Worm (Caenorhabditis elegans) whole organism, L1 larva: ENCODE results near the gene F28C6.5.
A peak's percentile ranks its signal among the peaks of the same experiment; 100 is the strongest.

ENCODE experiments used
- C16A3.4 ChIP-seq: fragments of 150-350 bp; optimal IDR thresholded peaks from 2 replicates; lab custom pipeline; 2014; ENCODE audit warnings: missing biosample characterization, missing genetic modification characterization
- C34B4.2 ChIP-seq: sonication (generic microtip); optimal IDR thresholded peaks from 2 replicates; lab custom pipeline; 2017; ENCODE audit warnings: mild to moderate bottlenecking, missing genetic modification characterization, missing compliant biosample characterization
- F16B12.6 ChIP-seq: fragments of 150-350 bp; optimal IDR thresholded peaks from 2 replicates; lab custom pipeline; 2014; ENCODE audit warnings: missing biosample characterization, missing genetic modification characterization
- Y116A8C.19 ChIP-seq: sonication (generic microtip); optimal IDR thresholded peaks from 2 replicates; lab custom pipeline; 2016; ENCODE audit warnings: missing compliant biosample characterization, missing genetic modification characterization, borderline replicate concordance
- aly-2 ChIP-seq: fragments of 150-350 bp; optimal IDR thresholded peaks from 2 replicates; lab custom pipeline; 2014; ENCODE audit warnings: missing biosample characterization, missing genetic modification characterization
- ceh-63 ChIP-seq: fragments of 200-800 bp; sonication (Bioruptor generic); optimal IDR thresholded peaks from 2 replicates; lab custom pipeline; 2018; ENCODE audit warnings: mild to moderate bottlenecking, missing genetic modification characterization, missing compliant biosample characterization
- ceh-8 ChIP-seq: fragments of 200-800 bp; sonication (Bioruptor generic); optimal IDR thresholded peaks from 2 replicates; lab custom pipeline; 2018; ENCODE audit warnings: mild to moderate bottlenecking, missing genetic modification characterization, moderate library complexity, missing compliant biosample characterization
- ceh-88 ChIP-seq: fragments of 200-800 bp; sonication (Bioruptor generic); IDR thresholded peaks from 2 replicates; pipeline ENCODE4 v1.3.6; 2022; ENCODE audit warnings: missing genetic modification characterization, missing compliant biosample characterization
- dpl-1 ChIP-seq, 3 experiments: fragments of 150-350 bp in 2 of 3; sonication (generic microtip) in 1 of 3; optimal IDR thresholded peaks; 2 replicates each; lab custom pipeline; 2014 to 2017; ENCODE audit warnings: missing biosample characterization in 3 of 3, missing genetic modification characterization in 3 of 3, missing genetic modification reagents in 3 of 3
- dsc-1 ChIP-seq: sonication (generic microtip); optimal IDR thresholded peaks from 2 replicates; lab custom pipeline; 2016; ENCODE audit warnings: mild to moderate bottlenecking, missing genetic modification characterization, missing compliant biosample characterization
- efl-1 ChIP-seq, 4 experiments: fragments of 150-350 bp; optimal IDR thresholded peaks in 3 of 4; peaks in 1 of 4; 1 replicate in 1 of 4; 2 replicates in 3 of 4; lab custom pipeline; 2014; ENCODE audit warnings: missing biosample characterization in 2 of 4, missing genetic modification characterization in 2 of 4, missing genetic modification reagents in 2 of 4
- efl-3 ChIP-seq: fragments of 200-800 bp; sonication (Bioruptor generic); optimal IDR thresholded peaks from 2 replicates; lab custom pipeline; 2018; ENCODE audit warnings: mild to moderate bottlenecking, missing genetic modification characterization, missing compliant biosample characterization
- egl-13 ChIP-seq: sonication (generic microtip); optimal IDR thresholded peaks from 2 replicates; lab custom pipeline; 2016; ENCODE audit warnings: missing genotype, missing genetic modification reagents, missing genetic modification characterization, missing compliant biosample characterization
- elt-2 ChIP-seq: sonication (generic microtip); optimal IDR thresholded peaks from 2 replicates; lab custom pipeline; 2016; ENCODE audit warnings: missing genetic modification characterization, mild to moderate bottlenecking, inconsistent platforms, missing compliant biosample characterization, missing genetic modification reagents
- ets-5 ChIP-seq: fragments of 200-800 bp; sonication (Bioruptor generic); IDR thresholded peaks from 2 replicates; pipeline ENCODE4 v1.3.6; 2022; ENCODE audit warnings: missing genetic modification characterization, missing compliant biosample characterization
- hlh-17 ChIP-seq: fragments of 200-800 bp; sonication (Bioruptor generic); optimal IDR thresholded peaks from 2 replicates; lab custom pipeline; 2018; ENCODE audit warnings: missing genetic modification characterization, mild to moderate bottlenecking, missing compliant biosample characterization, moderate library complexity, borderline replicate concordance
- hlh-4 ChIP-seq: sonication (generic microtip); optimal IDR thresholded peaks from 2 replicates; lab custom pipeline; 2016; ENCODE audit warnings: mild to moderate bottlenecking, missing genetic modification characterization, missing compliant biosample characterization
- irx-1 ChIP-seq: sonication (generic microtip); optimal IDR thresholded peaks from 2 replicates; lab custom pipeline; 2016; ENCODE audit warnings: missing genetic modification characterization, missing compliant biosample characterization
- jun-1 ChIP-seq: fragments of 150-350 bp; optimal IDR thresholded peaks from 2 replicates; lab custom pipeline; 2014; ENCODE audit warnings: missing biosample characterization, missing genetic modification reagents, missing genetic modification characterization
- lin-13 ChIP-seq: fragments of 150-350 bp; optimal IDR thresholded peaks from 2 replicates; lab custom pipeline; 2014; ENCODE audit warnings: missing biosample characterization, missing genetic modification reagents, missing genetic modification characterization
- lin-14 ChIP-seq: fragments of 200-800 bp; sonication (Bioruptor generic); optimal IDR thresholded peaks from 2 replicates; lab custom pipeline; 2018; ENCODE audit warnings: mild to moderate bottlenecking, missing genetic modification characterization, moderate library complexity, missing compliant biosample characterization
- lin-35 ChIP-seq, 2 experiments: fragments of 150-350 bp; optimal IDR thresholded peaks; 2 replicates each; lab custom pipeline; 2014; ENCODE audit warnings: missing biosample characterization in 2 of 2, missing genetic modification characterization in 2 of 2, missing genetic modification reagents in 2 of 2
- lsy-2 ChIP-seq, 2 experiments: fragments of 150-350 bp; optimal IDR thresholded peaks; 2 replicates each; lab custom pipeline; 2014; ENCODE audit warnings: missing biosample characterization in 2 of 2, missing genetic modification characterization in 2 of 2
- mdl-1 ChIP-seq, 2 experiments: fragments of 150-350 bp; optimal IDR thresholded peaks; 2 replicates each; lab custom pipeline; 2014 to 2017; ENCODE audit warnings: missing biosample characterization in 2 of 2, missing genetic modification characterization in 2 of 2, inconsistent platforms in 1 of 2
- mef-2 ChIP-seq: fragments of 150-350 bp; optimal IDR thresholded peaks from 2 replicates; lab custom pipeline; 2014; ENCODE audit warnings: missing biosample characterization, missing genetic modification characterization
- mep-1 ChIP-seq: fragments of 150-350 bp; optimal IDR thresholded peaks from 2 replicates; lab custom pipeline; 2014; ENCODE audit warnings: missing biosample characterization, missing genetic modification characterization
- nhr-11 ChIP-seq: fragments of 150-350 bp; optimal IDR thresholded peaks from 2 replicates; lab custom pipeline; 2014; ENCODE audit warnings: missing biosample characterization, missing genetic modification characterization
- nhr-20 ChIP-seq: sonication (generic microtip); optimal IDR thresholded peaks from 2 replicates; lab custom pipeline; 2016; ENCODE audit warnings: mild to moderate bottlenecking, missing genetic modification characterization, missing compliant biosample characterization
- nhr-237 ChIP-seq: fragments of 150-350 bp; optimal IDR thresholded peaks from 2 replicates; lab custom pipeline; 2014; ENCODE audit warnings: missing biosample characterization, missing genetic modification characterization
- nhr-71 ChIP-seq: sonication (generic microtip); optimal IDR thresholded peaks from 2 replicates; lab custom pipeline; 2016; ENCODE audit warnings: mild to moderate bottlenecking, missing genetic modification characterization, moderate library complexity, missing compliant biosample characterization
- nhr-84 ChIP-seq: sonication (generic microtip); optimal IDR thresholded peaks from 2 replicates; lab custom pipeline; 2017; ENCODE audit warnings: missing biosample characterization, missing genetic modification characterization
- nhr-85 ChIP-seq: sonication (generic microtip); peaks from one replicate; lab custom pipeline; 2016; ENCODE audit warnings: missing genetic modification characterization, inconsistent platforms, missing compliant biosample characterization
- pax-3 ChIP-seq: fragments of 200-800 bp; sonication (Bioruptor generic); optimal IDR thresholded peaks from 2 replicates; lab custom pipeline; 2018; ENCODE audit warnings: mild to moderate bottlenecking, missing genetic modification characterization, moderate library complexity, missing compliant biosample characterization
- pqm-1 ChIP-seq: sonication (generic microtip); optimal IDR thresholded peaks from 3 replicates; lab custom pipeline; 2017; ENCODE audit warnings: missing biosample characterization, missing genetic modification characterization
- rnt-1 ChIP-seq: sonication (generic microtip); optimal IDR thresholded peaks from 2 replicates; lab custom pipeline; 2016; ENCODE audit warnings: mild to moderate bottlenecking, missing genetic modification characterization, moderate library complexity, missing compliant biosample characterization
- snpc-4 ChIP-seq: fragments of 150-350 bp; optimal IDR thresholded peaks from 2 replicates; lab custom pipeline; 2014; ENCODE audit warnings: missing biosample characterization, missing genetic modification characterization
- snu-23 ChIP-seq: sonication (generic microtip); optimal IDR thresholded peaks from 2 replicates; lab custom pipeline; 2016; ENCODE audit warnings: missing genetic modification characterization, missing compliant biosample characterization
- sox-4 ChIP-seq: sonication (generic microtip); optimal IDR thresholded peaks from 2 replicates; lab custom pipeline; 2016; ENCODE audit warnings: missing genetic modification characterization, missing compliant biosample characterization
- sup-37 ChIP-seq: fragments of 200-800 bp; sonication (Bioruptor generic); optimal IDR thresholded peaks from 2 replicates; lab custom pipeline; 2018; ENCODE audit warnings: mild to moderate bottlenecking, missing genetic modification characterization, missing compliant biosample characterization
- tbx-2 ChIP-seq: sonication (generic microtip); optimal IDR thresholded peaks from 2 replicates; lab custom pipeline; 2016; ENCODE audit warnings: missing genetic modification characterization, missing compliant biosample characterization
- tlp-1 ChIP-seq: fragments of 150-350 bp; optimal IDR thresholded peaks from 2 replicates; lab custom pipeline; 2014; ENCODE audit warnings: missing biosample characterization, missing genetic modification characterization
- unc-30 ChIP-seq: sonication (generic microtip); optimal IDR thresholded peaks from 2 replicates; lab custom pipeline; 2017; ENCODE audit warnings: missing biosample characterization, missing genetic modification characterization
- unc-62 ChIP-seq: fragments of 150-350 bp; optimal IDR thresholded peaks from 2 replicates; lab custom pipeline; 2014; ENCODE audit warnings: missing biosample characterization, missing genetic modification reagents, missing genetic modification characterization
- unc-86 ChIP-seq: sonication (generic microtip); optimal IDR thresholded peaks from 2 replicates; lab custom pipeline; 2016; ENCODE audit warnings: missing genetic modification characterization, missing compliant biosample characterization
- xbp-1 ChIP-seq: sonication (generic microtip); optimal IDR thresholded peaks from 2 replicates; lab custom pipeline; 2016; ENCODE audit warnings: missing genetic modification characterization, missing compliant biosample characterization
- zag-1 ChIP-seq: fragments of 150-350 bp; optimal IDR thresholded peaks from 2 replicates; lab custom pipeline; 2014; ENCODE audit warnings: missing biosample characterization, missing genetic modification characterization
- ztf-11 ChIP-seq, 2 experiments: sonication (generic microtip); optimal IDR thresholded peaks; 2 replicates each; lab custom pipeline; 2016 to 2017; ENCODE audit warnings: missing genetic modification characterization in 2 of 2, missing biosample characterization in 1 of 2, missing compliant biosample characterization in 1 of 2

F28C6.5 gene

DNA sequence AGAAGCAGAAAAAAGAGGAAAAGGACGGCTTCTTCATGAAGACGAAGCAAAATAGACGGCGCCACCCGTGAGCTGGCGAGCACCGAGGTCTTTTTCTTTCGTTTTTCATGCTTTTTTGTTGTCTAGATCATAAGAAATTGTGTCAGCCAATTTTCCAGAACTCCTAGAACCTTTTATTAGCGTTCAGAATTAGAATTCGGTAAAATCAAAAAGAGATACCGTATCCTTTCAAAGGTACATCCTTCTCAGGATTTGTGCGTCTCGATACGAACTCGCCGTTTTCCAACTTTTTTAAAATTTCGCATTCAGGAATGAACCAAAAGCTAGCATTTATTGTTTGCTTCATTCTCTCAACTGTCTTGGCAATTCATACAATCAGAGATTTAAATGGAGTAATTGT lies 26.3 kb upstream of the F28C6.5 start, which contains the start of gene F54C9.7:
TSS of gene F54C9.7 (plus strand) at position 301 of the 400 bp plus-strand sequence.
- TF ChIP-seq aly-2 (tag; lab: Kevin White, UChicago) (no peak), F16B12.6 (tag; lab: Kevin White, UChicago) (no peak), nhr-84 (no peak), sup-37 (GFP tag; lab: Kevin White, UChicago) (no peak), Y116A8C.19 (tag; lab: Kevin White, UChicago) (no peak), ceh-88 (GFP tag; lab: Robert Waterston, UW) (no peak), rnt-1 (tag; lab: Kevin White, UChicago) (no peak), pqm-1 (tag; lab: Kevin White, UChicago) (no peak), ztf-11 (tag; optimal IDR thresholded peaks at IDR 0.05; lab: Kevin White, UChicago) (no peak), elt-2 (tag; lab: Kevin White, UChicago) (no peak), unc-86 (tag; lab: Kevin White, UChicago) (no peak), nhr-71 (tag; lab: Kevin White, UChicago) (no peak)

DNA sequence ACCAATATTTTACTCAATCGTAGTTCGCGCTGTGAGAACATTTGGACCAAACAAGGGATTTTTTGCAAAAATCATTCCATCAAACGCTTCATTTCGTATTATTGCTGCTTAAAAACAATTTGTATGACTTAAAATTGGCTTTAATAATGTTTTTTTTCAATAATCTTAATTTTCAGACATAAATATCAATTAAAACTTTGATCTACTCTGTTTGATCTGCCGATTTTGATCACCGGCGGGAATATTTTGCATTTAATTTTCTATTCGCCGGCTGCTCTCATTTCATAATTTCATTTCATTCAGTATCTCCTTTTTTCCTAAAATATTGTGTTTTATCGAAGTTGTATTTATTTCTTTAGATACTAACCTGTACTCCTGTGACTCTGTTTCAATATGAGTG lies 24.1 kb upstream of the F28C6.5 start, which contains the start of gene puf-5:
TSS of gene puf-5 (plus strand) at position 358 of the 400 bp plus-strand sequence.
- TF ChIP-seq sox-4 (tag; lab: Kevin White, UChicago): no peak
- no peak for TF ChIP-seq unc-86 (tag; lab: Kevin White, UChicago)
- TF ChIP-seq tlp-1 (tag; lab: Kevin White, UChicago): no peak
- no peak for TF ChIP-seq dpl-1 (GFP tag; optimal IDR thresholded peaks at IDR 0.05; lab: Kevin White, UChicago)
- TF ChIP-seq snpc-4 (tag; lab: Kevin White, UChicago): no peak
- TF ChIP-seq mep-1 (tag; lab: Kevin White, UChicago): no peak
- TF ChIP-seq nhr-237: no peak

DNA sequence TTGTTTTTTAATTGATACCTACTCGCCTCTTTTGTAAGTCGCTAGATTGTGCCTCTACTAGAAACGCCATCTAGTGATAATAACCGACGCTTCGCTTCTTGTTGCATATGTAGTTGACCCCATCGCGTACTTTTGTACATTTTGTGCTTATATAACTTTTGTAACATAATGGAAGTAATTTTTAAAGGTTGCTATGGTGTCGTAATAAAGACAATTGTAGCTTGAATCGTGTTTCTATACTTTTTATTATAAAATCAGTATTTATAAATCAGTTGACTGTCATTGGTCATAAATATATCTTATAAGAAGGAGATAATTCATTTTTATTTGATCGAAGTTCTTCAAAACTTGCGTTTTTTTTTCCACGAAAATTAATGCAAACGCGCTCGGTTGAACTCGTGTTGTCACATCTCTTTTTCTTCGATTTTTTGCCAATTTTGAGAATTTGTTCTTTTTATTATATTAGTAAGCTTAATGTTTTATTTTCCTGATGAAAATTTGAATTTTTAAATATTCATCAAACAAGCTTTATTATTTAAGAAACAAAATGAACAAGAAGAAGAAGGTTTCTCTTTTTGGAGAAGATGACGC lies 21.7 kb upstream of the F28C6.5 start, which contains the start of gene F54C9.9:
TSS of gene F54C9.9 (plus strand) at position 541 of the 591 bp plus-strand sequence.
- TF ChIP-seq pax-3 (tag; lab: Kevin White, UChicago): no peak
- TF ChIP-seq snu-23 (GFP tag; lab: Kevin White, UChicago): peak; percentile 10
- no peak for TF ChIP-seq nhr-11 (tag; lab: Kevin White, UChicago)
- no peak for TF ChIP-seq mdl-1 (tag; optimal IDR thresholded peaks at IDR 0.05; lab: Kevin White, UChicago)
- peak; percentile 21 to 44 (median 26) for TF ChIP-seq dpl-1 (GFP tag; optimal IDR thresholded peaks at IDR 0.05; lab: Kevin White, UChicago)
- TF ChIP-seq egl-13 (tag; lab: Kevin White, UChicago): no peak
- TF ChIP-seq hlh-4 (tag; lab: Kevin White, UChicago): no peak
- no peak for TF ChIP-seq sup-37 (GFP tag; lab: Kevin White, UChicago)
- TF ChIP-seq unc-30 (tag; lab: Kevin White, UChicago): no peak
- no peak for TF ChIP-seq jun-1 (tag; lab: Kevin White, UChicago)
- no peak for TF ChIP-seq C34B4.2 (tag; lab: Kevin White, UChicago)
- TF ChIP-seq Y116A8C.19 (tag; lab: Kevin White, UChicago): no peak
- TF ChIP-seq lin-13 (GFP tag; lab: Kevin White, UChicago): no peak
- TF ChIP-seq efl-1 (optimal IDR thresholded peaks at IDR 0.05; lab: Kevin White, UChicago): peak; percentile 7 to 32
- peak; percentile 29 to 87 for TF ChIP-seq efl-1 (GFP tag; optimal IDR thresholded peaks at IDR 0.05 in 1 of 2; lab: Kevin White, UChicago)
- TF ChIP-seq tbx-2 (tag; lab: Kevin White, UChicago): no peak
- TF ChIP-seq nhr-85: no peak
- peak; percentile 5 to 64 for TF ChIP-seq lin-35 (GFP tag; optimal IDR thresholded peaks at IDR 0.05; lab: Kevin White, UChicago)
- no peak for TF ChIP-seq hlh-17
- no peak for TF ChIP-seq mef-2 (tag; lab: Kevin White, UChicago)
- TF ChIP-seq dsc-1 (tag; lab: Kevin White, UChicago): no peak
- TF ChIP-seq xbp-1 (tag; lab: Kevin White, UChicago): no peak
- TF ChIP-seq irx-1 (tag; lab: Kevin White, UChicago): no peak
- peak; percentile 30 for TF ChIP-seq lin-14
- TF ChIP-seq ceh-63 (GFP tag; lab: Kevin White, UChicago): no peak
- TF ChIP-seq sox-4 (tag; lab: Kevin White, UChicago): no peak
- no peak for TF ChIP-seq ets-5
- no peak for TF ChIP-seq unc-62 (GFP tag; lab: Kevin White, UChicago)
- TF ChIP-seq lsy-2 (tag; optimal IDR thresholded peaks at IDR 0.05; lab: Kevin White, UChicago): peak in 1 of 2 experiments; percentile 66
- TF ChIP-seq C16A3.4 (tag; lab: Kevin White, UChicago): peak; percentile 33
- no peak for TF ChIP-seq zag-1 (tag; lab: Kevin White, UChicago)
- no peak for TF ChIP-seq elt-2 (tag; lab: Kevin White, UChicago)
- TF ChIP-seq F16B12.6 (tag; lab: Kevin White, UChicago): peak; percentile 1
- no peak for TF ChIP-seq efl-3 (GFP tag; lab: Kevin White, UChicago)
- no peak for TF ChIP-seq ceh-8 (GFP tag; lab: Kevin White, UChicago)
- no peak for TF ChIP-seq nhr-20 (tag; lab: Kevin White, UChicago)
- TF ChIP-seq ztf-11 (tag; optimal IDR thresholded peaks at IDR 0.05; lab: Kevin White, UChicago): no peak
